Fruit fly (Drosophila melanogaster): Measurements from ENCODE around the gene Atg4a.

The Atg4a gene

dm6 chr2L:1070941-1071340 is 9.8 kb upstream of the Atg4a start (continued):
- TF ChIP-seq ewg (GFP tag; optimal IDR thresholded peaks at IDR 0.05) (no peak), nerfin-2 (GFP tag; IDR thresholded peaks at IDR 0.05; ENCODE audit: partially characterized antibody) (no peak), hkb (optimal IDR thresholded peaks at IDR 0.05) (no peak), hkb (GFP tag; IDR thresholded peaks at IDR 0.05) (no peak), CG15269 (tag; optimal IDR thresholded peaks at IDR 0.05) (no peak), org-1 (GFP tag; optimal IDR thresholded peaks at IDR 0.05) (no peak), dmrt11E (tag; optimal IDR thresholded peaks at IDR 0.05) (no peak), cas (GFP tag; IDR thresholded peaks at IDR 0.05) (no peak), CG14965 (GFP tag; optimal IDR thresholded peaks at IDR 0.05; ENCODE audit: borderline replicate concordance) (no peak), Jarid2 (GFP tag; optimal IDR thresholded peaks at IDR 0.05) (no peak), ham (GFP tag; IDR thresholded peaks at IDR 0.05) (0 out of 2 replicates have a peak, but pooled peaks have one; percentile 12), run (tag; optimal IDR thresholded peaks at IDR 0.05) (no peak), CG12236 (GFP tag; optimal IDR thresholded peaks at IDR 0.05) (no peak), trh (GFP tag; optimal IDR thresholded peaks at IDR 0.05) (no peak), ash1 (GFP tag; optimal IDR thresholded peaks at IDR 0.05) (no peak), abd-A (tag; optimal IDR thresholded peaks at IDR 0.05) (no peak), CG10654 (GFP tag; optimal IDR thresholded peaks at IDR 0.05) (no peak), chm (GFP tag; IDR thresholded peaks at IDR 0.05) (peak; percentile 49; the same call in 1 of the 2 replicates), hth (optimal IDR thresholded peaks at IDR 0.05) (no peak), sd (tag; optimal IDR thresholded peaks at IDR 0.05) (no peak), grn (GFP tag; optimal IDR thresholded peaks at IDR 0.05) (no peak), CG3726 (GFP tag; IDR thresholded peaks at IDR 0.05) (no peak), ken (GFP tag; IDR thresholded peaks at IDR 0.05) (peak; percentile 12; the same call in 1 of the 3 replicates), D (optimal IDR thresholded peaks at IDR 0.05) (no peak), D (GFP tag; optimal IDR thresholded peaks at IDR 0.05) (peak; percentile 6), amos (GFP tag; IDR thresholded peaks at IDR 0.05; ENCODE audit: partially characterized antibody) (no peak), phol (tag; optimal IDR thresholded peaks at IDR 0.05) (no peak), sens (GFP tag) (peak; percentile 72), CG4854 (GFP tag; optimal IDR thresholded peaks at IDR 0.05) (no peak), NC2α (GFP tag; optimal IDR thresholded peaks at IDR 0.05) (no peak), Dp (GFP tag; optimal IDR thresholded peaks at IDR 0.05) (no peak), Mad (GFP tag; optimal IDR thresholded peaks at IDR 0.05) (no peak), gfzf (GFP tag; optimal IDR thresholded peaks at IDR 0.05) (no peak), ab (GFP tag; optimal IDR thresholded peaks at IDR 0.05) (no peak), mirr (GFP tag; optimal IDR thresholded peaks at IDR 0.05) (no peak), CG30020 (tag; optimal IDR thresholded peaks at IDR 0.05) (no peak), CG4820 (GFP tag; optimal IDR thresholded peaks at IDR 0.05) (no peak), D19B (GFP tag; optimal IDR thresholded peaks at IDR 0.05) (no peak), Ptx1 (GFP tag; IDR thresholded peaks at IDR 0.05) (peak; percentile 35; the same call in 1 of the 2 replicates), ap (GFP tag; IDR thresholded peaks at IDR 0.05) (no peak), CG6254 (GFP tag; optimal IDR thresholded peaks at IDR 0.05) (peak; percentile 1), vfl (GFP tag; optimal IDR thresholded peaks at IDR 0.05) (no peak), CG4707 (GFP tag; optimal IDR thresholded peaks at IDR 0.05) (no peak), bab2 (GFP tag; optimal IDR thresholded peaks at IDR 0.05) (no peak), Dfd (GFP tag; optimal IDR thresholded peaks at IDR 0.05) (no peak), HHEX (GFP tag; optimal IDR thresholded peaks at IDR 0.05) (no peak), zfh1 (GFP tag; IDR thresholded peaks at IDR 0.05) (peak; percentile 55; the same call in 2 of the 3 replicates), mam (GFP tag; optimal IDR thresholded peaks at IDR 0.05) (peak; percentile 19), CG1832 (GFP tag; optimal IDR thresholded peaks at IDR 0.05) (no peak), cato (GFP tag; optimal IDR thresholded peaks at IDR 0.05; ENCODE audit: borderline replicate concordance) (no peak), CTCF (GFP tag; optimal IDR thresholded peaks at IDR 0.05) (no peak), MTF-1 (GFP tag; optimal IDR thresholded peaks at IDR 0.05; ENCODE audit: borderline replicate concordance) (no peak), CG3163 (GFP tag; optimal IDR thresholded peaks at IDR 0.05) (no peak)

Data from whole organism, embryonic.